Worm (Caenorhabditis elegans) whole organism, L4/young adult: ENCODE results near the gene ver-4.

ENCODE experiments used
- W03F9.2 ChIP-seq: fragments of 150-350 bp; optimal IDR thresholded peaks from 2 replicates; lab custom pipeline; 2014; ENCODE audit warnings: missing biosample characterization, missing genetic modification characterization
- dao-5 ChIP-seq: sonication (generic microtip); optimal IDR thresholded peaks from 2 replicates; lab custom pipeline; 2016; ENCODE audit warnings: missing genotype, missing genetic modification characterization, moderate library complexity, missing compliant biosample characterization
- him-1 ChIP-seq: sonication (generic microtip); optimal IDR thresholded peaks from 2 replicates; lab custom pipeline; 2016; ENCODE audit warnings: missing genotype, missing genetic modification reagents, missing genetic modification characterization, missing compliant biosample characterization

ver-4 gene

ce11 chrX:11001750-11002149 is 19.6 kb downstream of the ver-4 start, which contains the start of gene col-177:
col-177 (minus strand) TSS chrX:11001850.
- TF ChIP-seq dao-5 (tag; lab: Kevin White, UChicago) (no peak), W03F9.2 (tag; lab: Kevin White, UChicago) (no peak), him-1 (tag; lab: Kevin White, UChicago) (no peak)

- no peak for TF ChIP-seq dao-5 (tag; lab: Kevin White, UChicago)
- no peak for TF ChIP-seq him-1 (tag; lab: Kevin White, UChicago)
- TF ChIP-seq W03F9.2 (tag; lab: Kevin White, UChicago), result no peak
Measured at ce11 chrX:11003701-11004100, 21.6 kb downstream of the ver-4 start.

ce11 chrX:11007393-11007792 is 25.2 kb downstream of the ver-4 start:
- TF ChIP-seq W03F9.2 (tag; lab: Kevin White, UChicago), result no peak
- no peak for TF ChIP-seq dao-5 (tag; lab: Kevin White, UChicago)
- no peak for TF ChIP-seq him-1 (tag; lab: Kevin White, UChicago)

- TF ChIP-seq him-1 (tag; lab: Kevin White, UChicago), result no peak
- no peak for TF ChIP-seq W03F9.2 (tag; lab: Kevin White, UChicago)
- no peak for TF ChIP-seq dao-5 (tag; lab: Kevin White, UChicago)
Measured at ce11 chrX:11008052-11008451, 25.9 kb downstream of the ver-4 start, which contains the start of gene del-5. del-5 (minus strand) TSS chrX:11008181.

ce11 chrX:11008954-11009353 is 26.8 kb downstream of the ver-4 start, which contains the start of gene ttr-31:
ttr-31 (minus strand) TSS chrX:11009054.
- no peak for TF ChIP-seq dao-5 (tag; lab: Kevin White, UChicago)

- TF ChIP-seq dao-5 (tag; lab: Kevin White, UChicago) (no peak), him-1 (tag; lab: Kevin White, UChicago) (no peak), W03F9.2 (tag; lab: Kevin White, UChicago) (no peak)
Measured at ce11 chrX:11010565-11010964, 28.4 kb downstream of the ver-4 start, which contains the start of gene F58A3.4. F58A3.4 (minus strand) TSS chrX:11010665.

- TF ChIP-seq dao-5 (tag; lab: Kevin White, UChicago) (no peak), W03F9.2 (tag; lab: Kevin White, UChicago) (no peak), him-1 (tag; lab: Kevin White, UChicago) (no peak)
Measured at ce11 chrX:11012337-11012736, 30.2 kb downstream of the ver-4 start, which contains the start of gene F58A3.3. F58A3.3 (plus strand) TSS chrX:11012637.

ce11 chrX:11014394-11015280 is 32.5 kb downstream of the ver-4 start:
- TF ChIP-seq W03F9.2 (tag; lab: Kevin White, UChicago) (no peak), him-1 (tag; lab: Kevin White, UChicago) (no peak), dao-5 (tag; lab: Kevin White, UChicago) (no peak)

ce11 chrX:11016100-11016499 is 33.9 kb downstream of the ver-4 start, which contains the start of gene egl-15:
egl-15 (plus strand) TSS chrX:11016400.
- no peak for TF ChIP-seq him-1 (tag; lab: Kevin White, UChicago)
- TF ChIP-seq dao-5 (tag; lab: Kevin White, UChicago), result no peak
- no peak for TF ChIP-seq W03F9.2 (tag; lab: Kevin White, UChicago)

ce11 chrX:11028617-11029016 is 46.5 kb downstream of the ver-4 start, which contains the start of gene ldb-1:
ldb-1 (plus strand) TSS chrX:11028917.
- TF ChIP-seq dao-5 (tag; lab: Kevin White, UChicago) (no peak), W03F9.2 (tag; lab: Kevin White, UChicago) (no peak), him-1 (tag; lab: Kevin White, UChicago) (no peak)

- TF ChIP-seq him-1 (tag; lab: Kevin White, UChicago) (peak; percentile 97), dao-5 (tag; lab: Kevin White, UChicago) (peak; percentile 1), W03F9.2 (tag; lab: Kevin White, UChicago) (peak; percentile 54)
Measured at ce11 chrX:11031047-11031695, 49.0 kb downstream of the ver-4 start.

ce11 chrX:11031869-11032268 is 49.7 kb downstream of the ver-4 start:
- TF ChIP-seq dao-5 (tag; lab: Kevin White, UChicago), result no peak
- TF ChIP-seq W03F9.2 (tag; lab: Kevin White, UChicago), result no peak
- TF ChIP-seq him-1 (tag; lab: Kevin White, UChicago), result no peak

- TF ChIP-seq him-1 (tag; lab: Kevin White, UChicago) (no peak), W03F9.2 (tag; lab: Kevin White, UChicago) (no peak), dao-5 (tag; lab: Kevin White, UChicago) (no peak)
Measured at ce11 chrX:11032412-11032811, 50.3 kb downstream of the ver-4 start.
